Fruit fly (Drosophila melanogaster): ENCODE results near the gene Vps16A.

The Vps16A gene

DNA sequence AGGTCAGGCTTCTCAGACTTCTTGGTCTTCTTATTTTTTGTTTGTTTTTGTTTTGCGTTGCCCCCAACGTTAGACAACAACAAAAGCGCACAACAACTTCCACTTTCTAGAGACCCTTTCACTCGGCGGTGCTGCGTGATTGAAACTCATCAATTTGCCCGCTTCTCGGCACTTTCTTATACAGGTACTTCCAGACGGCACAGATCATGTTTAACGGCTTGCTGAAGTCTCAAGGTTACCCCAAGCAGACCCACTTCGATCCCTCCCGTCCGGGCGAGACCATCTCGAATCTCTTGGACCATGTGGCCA is 17.1 kb upstream of the Vps16A start:
- TF ChIP-seq psq (optimal IDR thresholded peaks at IDR 0.05) = no peak
- TF ChIP-seq CG8478 (optimal IDR thresholded peaks at IDR 0.05) = no peak
- no peak for TF ChIP-seq Dll (optimal IDR thresholded peaks at IDR 0.05)
- no peak for TF ChIP-seq usp (GFP tag; optimal IDR thresholded peaks at IDR 0.05)
- TF ChIP-seq EcR (GFP tag; optimal IDR thresholded peaks at IDR 0.05) = no peak
- TF ChIP-seq pan (optimal IDR thresholded peaks at IDR 0.05) = no peak

DNA sequence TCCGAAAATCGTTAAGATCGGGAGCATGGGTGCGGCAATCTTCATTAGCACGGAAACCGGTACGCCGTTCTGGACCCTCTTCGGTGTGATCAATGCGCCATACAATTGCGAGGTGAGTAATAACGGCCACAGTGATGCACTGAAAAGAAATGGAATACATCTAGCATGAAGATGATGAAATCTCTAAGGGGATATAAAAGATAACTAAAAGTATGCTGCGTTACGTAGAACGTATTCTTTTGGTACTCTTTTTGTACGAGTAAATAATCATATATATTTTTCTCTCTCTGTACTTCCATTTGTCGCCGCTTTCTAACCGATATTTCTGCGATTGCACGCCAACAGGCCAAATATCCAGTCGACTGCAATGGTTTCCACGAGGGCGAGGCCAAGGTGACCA is 16.0 kb upstream of the Vps16A start:
- TF ChIP-seq psq (optimal IDR thresholded peaks at IDR 0.05) = no peak
- no peak for TF ChIP-seq usp (GFP tag; optimal IDR thresholded peaks at IDR 0.05)
- no peak for TF ChIP-seq Dll (optimal IDR thresholded peaks at IDR 0.05)
- TF ChIP-seq pan (optimal IDR thresholded peaks at IDR 0.05) = no peak
- TF ChIP-seq CG8478 (optimal IDR thresholded peaks at IDR 0.05) = no peak
- TF ChIP-seq EcR (GFP tag; optimal IDR thresholded peaks at IDR 0.05) = no peak

DNA sequence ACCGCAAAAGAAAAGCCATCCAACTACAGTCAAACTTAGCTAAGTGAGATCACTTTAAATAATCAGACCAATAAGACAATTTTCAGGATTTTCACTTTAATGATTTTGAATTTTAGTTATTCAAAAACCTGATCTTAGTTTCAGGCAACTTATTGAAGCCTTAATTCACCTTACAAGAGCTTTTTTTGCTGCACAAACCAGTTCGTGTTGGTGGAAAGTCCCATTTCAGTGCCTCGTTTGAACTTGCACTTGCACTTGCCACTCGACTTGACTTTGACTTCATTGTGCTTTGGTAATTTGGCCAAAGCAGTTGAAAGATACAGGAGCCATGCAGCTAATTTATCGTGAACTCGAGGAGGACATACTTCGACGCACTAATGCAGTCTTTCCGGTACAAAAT is 15.3 kb upstream of the Vps16A start, which contains the start of gene St2:
Gene St2 (plus strand): TSS at position 301 of the 400 bp plus-strand sequence.
- TF ChIP-seq pan (optimal IDR thresholded peaks at IDR 0.05) (no peak), EcR (GFP tag; optimal IDR thresholded peaks at IDR 0.05) (no peak), psq (optimal IDR thresholded peaks at IDR 0.05) (no peak), Dll (optimal IDR thresholded peaks at IDR 0.05) (no peak), CG8478 (optimal IDR thresholded peaks at IDR 0.05) (no peak)

DNA sequence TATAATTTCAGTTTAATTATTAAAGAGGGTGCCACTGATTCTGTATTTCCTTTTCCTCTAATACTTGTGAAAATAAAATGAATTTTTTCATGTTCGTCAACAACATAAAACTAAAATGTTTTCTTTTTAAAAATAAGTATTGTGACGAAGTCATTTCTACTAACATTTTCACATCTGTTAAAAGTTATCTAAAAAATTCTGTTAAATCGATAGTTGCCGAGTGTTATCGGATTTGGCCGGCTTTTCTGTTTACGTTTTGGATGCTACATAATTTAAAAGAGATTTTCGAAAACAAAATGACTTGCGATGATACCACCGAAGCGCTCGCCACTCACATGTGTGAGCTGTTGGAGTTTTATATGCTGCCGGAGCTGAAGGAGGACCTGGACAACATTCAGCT is 12.0 kb upstream of the Vps16A start, which contains the start of gene CG16734:
Gene CG16734 (plus strand): TSS at position 255 of the 400 bp plus-strand sequence.
- TF ChIP-seq CG8478 (optimal IDR thresholded peaks at IDR 0.05) = no peak
- no peak for TF ChIP-seq pan (optimal IDR thresholded peaks at IDR 0.05)
- no peak for TF ChIP-seq usp (GFP tag; optimal IDR thresholded peaks at IDR 0.05)

DNA sequence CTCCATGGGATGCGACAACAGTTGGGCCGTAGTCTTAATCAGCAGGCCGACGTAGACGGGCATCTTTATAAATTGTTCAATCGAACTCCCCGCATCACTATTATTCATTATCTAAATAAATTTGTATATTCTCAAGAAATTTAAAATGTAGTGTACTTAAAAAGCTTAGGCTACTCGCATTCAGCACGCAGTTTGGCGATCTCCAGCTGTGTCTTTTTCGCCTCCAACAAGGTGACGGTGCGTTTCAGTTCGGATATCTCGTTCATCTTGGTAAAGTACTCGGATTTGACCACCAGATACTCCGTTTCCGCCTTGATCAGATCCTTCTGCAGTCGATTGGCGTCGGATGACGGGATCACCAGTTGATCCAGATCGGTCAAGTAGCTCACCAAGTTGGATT is 9.2 kb upstream of the Vps16A start, which contains the start of gene CG16736:
Gene CG16736 (minus strand): TSS at position 101 of the 400 bp plus-strand sequence.
- no peak for TF ChIP-seq Dll (optimal IDR thresholded peaks at IDR 0.05)
- no peak for TF ChIP-seq pan (optimal IDR thresholded peaks at IDR 0.05)
- no peak for TF ChIP-seq CG8478 (optimal IDR thresholded peaks at IDR 0.05)
- no peak for TF ChIP-seq EcR (GFP tag; optimal IDR thresholded peaks at IDR 0.05)
- no peak for TF ChIP-seq psq (optimal IDR thresholded peaks at IDR 0.05)
- TF ChIP-seq usp (GFP tag; optimal IDR thresholded peaks at IDR 0.05) = no peak

- TF ChIP-seq EcR (GFP tag; optimal IDR thresholded peaks at IDR 0.05) = no peak
- TF ChIP-seq usp (GFP tag; optimal IDR thresholded peaks at IDR 0.05) = no peak
- TF ChIP-seq pan (optimal IDR thresholded peaks at IDR 0.05) = no peak
- TF ChIP-seq CG8478 (optimal IDR thresholded peaks at IDR 0.05) = no peak
- no peak for TF ChIP-seq Dll (optimal IDR thresholded peaks at IDR 0.05)
- no peak for TF ChIP-seq psq (optimal IDR thresholded peaks at IDR 0.05)
Measured at dm6 chr3R:9258252-9259225, 8.3 kb upstream of the Vps16A start, which contains the start of the genes Ibf2 and Ibf1. TSS of gene Ibf2 (minus strand) at chr3R:9258501. TSS of gene Ibf1 (plus strand) at chr3R:9258964.

DNA sequence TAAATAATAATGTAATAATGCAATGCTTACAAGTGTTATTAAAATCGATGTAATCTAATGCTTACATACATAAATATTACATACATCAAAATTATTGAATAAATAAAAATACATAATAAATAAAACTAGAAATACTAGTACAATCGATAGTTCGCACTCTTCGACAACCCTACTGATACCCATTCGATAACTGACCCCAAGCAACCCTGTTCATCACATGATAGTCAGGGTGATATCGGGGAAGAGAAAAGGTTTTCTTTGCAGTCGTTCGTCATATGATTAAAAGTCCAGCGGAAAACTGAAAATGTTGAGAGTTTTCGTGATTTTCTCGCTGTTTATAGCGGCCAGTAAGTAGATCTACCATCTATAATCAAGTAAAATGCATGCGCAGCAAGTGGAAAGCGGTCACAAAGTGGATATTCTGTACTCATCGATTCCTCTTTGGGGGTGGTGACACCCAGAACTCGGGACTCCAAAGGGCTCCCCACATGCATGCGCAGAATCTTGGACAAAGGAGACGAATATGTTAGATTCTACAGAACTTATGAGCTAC is 6.3 kb upstream of the Vps16A start, which contains the start of gene ATP6AP2:
Gene ATP6AP2 (plus strand): TSS at position 218 of the 553 bp plus-strand sequence.
- no peak for TF ChIP-seq usp (GFP tag; optimal IDR thresholded peaks at IDR 0.05)
- no peak for TF ChIP-seq EcR (GFP tag; optimal IDR thresholded peaks at IDR 0.05)
- no peak for TF ChIP-seq pan (optimal IDR thresholded peaks at IDR 0.05)
- TF ChIP-seq Dll (optimal IDR thresholded peaks at IDR 0.05) = no peak
- TF ChIP-seq CG8478 (optimal IDR thresholded peaks at IDR 0.05) = no peak
- TF ChIP-seq psq (optimal IDR thresholded peaks at IDR 0.05) = no peak

- no peak for TF ChIP-seq pan (optimal IDR thresholded peaks at IDR 0.05)
- TF ChIP-seq usp (GFP tag; optimal IDR thresholded peaks at IDR 0.05) = no peak
- TF ChIP-seq psq (optimal IDR thresholded peaks at IDR 0.05) = no peak
- no peak for TF ChIP-seq Dll (optimal IDR thresholded peaks at IDR 0.05)
- no peak for TF ChIP-seq CG8478 (optimal IDR thresholded peaks at IDR 0.05)
Measured at dm6 chr3R:9264042-9264441, 2.8 kb upstream of the Vps16A start, which contains the start of gene sage. TSS of gene sage (minus strand) at chr3R:9264142.

- no peak for TF ChIP-seq pan (optimal IDR thresholded peaks at IDR 0.05)
- no peak for TF ChIP-seq usp (GFP tag; optimal IDR thresholded peaks at IDR 0.05)
- TF ChIP-seq EcR (GFP tag; optimal IDR thresholded peaks at IDR 0.05) = no peak
- TF ChIP-seq CG8478 (optimal IDR thresholded peaks at IDR 0.05) = no peak
- no peak for TF ChIP-seq Dll (optimal IDR thresholded peaks at IDR 0.05)
- TF ChIP-seq psq (optimal IDR thresholded peaks at IDR 0.05) = no peak
Measured at dm6 chr3R:9287710-9288109, 20.9 kb downstream of the Vps16A start.

dm6 chr3R:9297163-9297562 is 30.3 kb downstream of the Vps16A start:
- TF ChIP-seq psq (optimal IDR thresholded peaks at IDR 0.05) (no peak), EcR (GFP tag; optimal IDR thresholded peaks at IDR 0.05) (no peak), Dll (optimal IDR thresholded peaks at IDR 0.05) (no peak), pan (optimal IDR thresholded peaks at IDR 0.05) (no peak), CG8478 (optimal IDR thresholded peaks at IDR 0.05) (no peak), usp (GFP tag; optimal IDR thresholded peaks at IDR 0.05) (no peak)

Measured in whole organism.